Worm (Caenorhabditis elegans) whole organism, L4 larva: ENCODE data around the gene Y22D7AL.11.

Experiments
- ceh-28 ChIP-seq: fragments of 150-350 bp; optimal IDR thresholded peaks from 2 replicates; lab custom pipeline; 2014; ENCODE audit warnings: missing biosample characterization, missing genetic modification reagents, missing genetic modification characterization
- ctbp-1 ChIP-seq: fragments of 200-800 bp; sonication (Bioruptor generic); IDR thresholded peaks from 2 replicates; pipeline ENCODE4 v1.3.6; 2022; ENCODE audit warnings: missing genetic modification reagents, missing genetic modification characterization, missing compliant biosample characterization
- egl-27 ChIP-seq: sonication (generic microtip); optimal IDR thresholded peaks from 3 replicates; lab custom pipeline; 2017; ENCODE audit warnings: missing biosample characterization, missing genetic modification reagents, missing genetic modification characterization
- nhr-77 ChIP-seq: fragments of 150-350 bp; optimal IDR thresholded peaks from 2 replicates; lab custom pipeline; 2014; ENCODE audit warnings: missing biosample characterization, missing genetic modification characterization
- pqm-1 ChIP-seq: sonication (generic microtip); optimal IDR thresholded peaks from 2 replicates; lab custom pipeline; 2017; ENCODE audit warnings: missing biosample characterization, missing genetic modification characterization
- skn-1 ChIP-seq: fragments of 150-350 bp; optimal IDR thresholded peaks from 2 replicates; lab custom pipeline; 2014; ENCODE audit warnings: missing biosample characterization, missing genetic modification characterization
- vab-7 ChIP-seq: fragments of 200-800 bp; sonication (Bioruptor generic); IDR thresholded peaks from 2 replicates; pipeline ENCODE4 v1.3.6; 2022; ENCODE audit warnings: missing genetic modification reagents, missing genetic modification characterization, missing compliant biosample characterization

- TF ChIP-seq egl-27 (tag; lab: Kevin White, UChicago) (no peak), nhr-77 (tag; lab: Kevin White, UChicago) (no peak), skn-1 (no peak), pqm-1 (tag; lab: Kevin White, UChicago) (no peak), ctbp-1 (GFP tag; lab: Robert Waterston, UW) (no peak), vab-7 (GFP tag; lab: Robert Waterston, UW) (no peak), ceh-28 (tag; lab: Kevin White, UChicago) (no peak)
Observed at ce11 chrIII:1682262-1682661, 48.1 kb upstream of the Y22D7AL.11 start.
